Worm (Caenorhabditis elegans) whole organism, L3 larva: ENCODE results near the gene arrd-8.

Source experiments
- R02D3.7 ChIP-seq: fragments of 150-350 bp; optimal IDR thresholded peaks from 2 replicates; lab custom pipeline; 2014; ENCODE audit warnings: missing biosample characterization, missing genetic modification characterization
- ZK546.5 ChIP-seq: sonication (generic microtip); optimal IDR thresholded peaks from 2 replicates; lab custom pipeline; 2017; ENCODE audit warnings: missing biosample characterization, missing genetic modification characterization
- aly-2 ChIP-seq: fragments of 150-350 bp; optimal IDR thresholded peaks from 2 replicates; lab custom pipeline; 2014; ENCODE audit warnings: missing biosample characterization, missing genetic modification characterization
- ama-1 ChIP-seq: fragments of 150-350 bp; optimal IDR thresholded peaks from 2 replicates; lab custom pipeline; 2018
- ceh-16 ChIP-seq: sonication (generic microtip); optimal IDR thresholded peaks from 2 replicates; lab custom pipeline; 2017; ENCODE audit warnings: missing biosample characterization, missing genetic modification characterization
- ceh-28 ChIP-seq: fragments of 150-350 bp; optimal IDR thresholded peaks from 2 replicates; lab custom pipeline; 2014; ENCODE audit warnings: missing biosample characterization, missing genetic modification reagents, missing genetic modification characterization
- ceh-9 ChIP-seq: sonication (generic microtip); optimal IDR thresholded peaks from 2 replicates; lab custom pipeline; 2018; ENCODE audit warnings: missing biosample characterization, missing genetic modification characterization
- daf-12 ChIP-seq: fragments of 150-350 bp; optimal IDR thresholded peaks from 2 replicates; lab custom pipeline; 2014; ENCODE audit warnings: missing biosample characterization, missing genetic modification reagents, missing genetic modification characterization
- egl-27 ChIP-seq: sonication (generic microtip); optimal IDR thresholded peaks from 4 replicates; lab custom pipeline; 2017; ENCODE audit warnings: missing biosample characterization, missing genetic modification reagents, missing genetic modification characterization
- egl-5 ChIP-seq: fragments of 150-350 bp; optimal IDR thresholded peaks from 2 replicates; lab custom pipeline; 2017; ENCODE audit warnings: missing biosample characterization, missing genetic modification reagents, missing genetic modification characterization, inconsistent platforms
- elt-2 ChIP-seq: sonication (generic microtip); optimal IDR thresholded peaks from 2 replicates; lab custom pipeline; 2016; ENCODE audit warnings: missing genetic modification reagents, mild to moderate bottlenecking, missing genetic modification characterization, missing compliant biosample characterization
- elt-3 ChIP-seq, 3 experiments: fragments of 150-350 bp in 1 of 3; sonication (generic microtip) in 2 of 3; optimal IDR thresholded peaks; 2 replicates in 2 of 3; 4 replicates in 1 of 3; lab custom pipeline; 2014 to 2017; ENCODE audit warnings: missing biosample characterization in 3 of 3, missing genetic modification characterization in 3 of 3
- eor-1 ChIP-seq, 2 experiments: fragments of 150-350 bp; optimal IDR thresholded peaks; 2 replicates each; lab custom pipeline; 2014 to 2018; ENCODE audit warnings: missing biosample characterization in 2 of 2, missing genetic modification characterization in 2 of 2
- fkh-10 ChIP-seq: sonication (generic microtip); optimal IDR thresholded peaks from 2 replicates; lab custom pipeline; 2017; ENCODE audit warnings: missing biosample characterization, missing genetic modification reagents, missing genetic modification characterization
- fkh-2 ChIP-seq: fragments of 150-350 bp; optimal IDR thresholded peaks from 2 replicates; lab custom pipeline; 2014; ENCODE audit warnings: missing biosample characterization, missing genetic modification reagents, missing genetic modification characterization
- fos-1 ChIP-seq: fragments of 150-350 bp; optimal IDR thresholded peaks from 2 replicates; lab custom pipeline; 2014; ENCODE audit warnings: missing biosample characterization, missing genetic modification characterization
- jun-1 ChIP-seq: fragments of 150-350 bp; optimal IDR thresholded peaks from 2 replicates; lab custom pipeline; 2014; ENCODE audit warnings: missing biosample characterization, missing genetic modification reagents, missing genetic modification characterization
- lin-39 ChIP-seq: fragments of 150-350 bp; optimal IDR thresholded peaks from 2 replicates; lab custom pipeline; 2018; ENCODE audit warnings: missing biosample characterization, missing genetic modification reagents, missing genetic modification characterization
- lsy-12 ChIP-seq: sonication (generic microtip); optimal IDR thresholded peaks from 2 replicates; lab custom pipeline; 2016; ENCODE audit warnings: mild to moderate bottlenecking, missing genetic modification characterization, missing compliant biosample characterization
- mdl-1 ChIP-seq: fragments of 150-350 bp; optimal IDR thresholded peaks from 2 replicates; lab custom pipeline; 2014; ENCODE audit warnings: missing biosample characterization, missing genetic modification characterization
- mml-1 ChIP-seq: fragments of 150-350 bp; sonication (generic microtip); optimal IDR thresholded peaks from 3 replicates; lab custom pipeline; 2014; ENCODE audit warnings: missing biosample characterization, missing genetic modification characterization
- nfya-1 ChIP-seq: sonication (generic microtip); optimal IDR thresholded peaks from 2 replicates; lab custom pipeline; 2017; ENCODE audit warnings: missing genetic modification characterization, mild to moderate bottlenecking, missing compliant biosample characterization, antibody characterized with exemption, moderate library complexity; ENCODE audit not compliant: insufficient read depth
- nhr-11 ChIP-seq: fragments of 150-350 bp; optimal IDR thresholded peaks from 2 replicates; lab custom pipeline; 2014; ENCODE audit warnings: missing biosample characterization, missing genetic modification characterization
- nhr-23 ChIP-seq: fragments of 150-350 bp; optimal IDR thresholded peaks from 2 replicates; lab custom pipeline; 2014; ENCODE audit warnings: missing biosample characterization, missing genetic modification reagents, missing genetic modification characterization
- nhr-25 ChIP-seq: sonication (generic microtip); optimal IDR thresholded peaks from 2 replicates; lab custom pipeline; 2017; ENCODE audit warnings: missing biosample characterization, missing genetic modification characterization
- nhr-28 ChIP-seq: fragments of 150-350 bp; optimal IDR thresholded peaks from 2 replicates; lab custom pipeline; 2014; ENCODE audit warnings: missing biosample characterization, missing genetic modification characterization
- nhr-43 ChIP-seq: sonication (generic microtip); optimal IDR thresholded peaks from 2 replicates; lab custom pipeline; 2016; ENCODE audit warnings: mild to moderate bottlenecking, missing genetic modification characterization, missing compliant biosample characterization; ENCODE audit not compliant: poor library complexity, severe bottlenecking
- nhr-67 ChIP-seq: fragments of 150-350 bp; optimal IDR thresholded peaks from 2 replicates; lab custom pipeline; 2014; ENCODE audit warnings: missing biosample characterization, missing genetic modification characterization
- nhr-76 ChIP-seq: fragments of 150-350 bp; sonication (generic microtip); optimal IDR thresholded peaks from 5 replicates; lab custom pipeline; 2014; ENCODE audit warnings: missing biosample characterization, missing genetic modification characterization
- nhr-77 ChIP-seq: fragments of 150-350 bp; optimal IDR thresholded peaks from 2 replicates; lab custom pipeline; 2014; ENCODE audit warnings: missing biosample characterization, missing genetic modification characterization
- pha-4 ChIP-seq: fragments of 150-350 bp; optimal IDR thresholded peaks from 2 replicates; lab custom pipeline; 2014; ENCODE audit warnings: missing biosample characterization, missing genetic modification reagents, missing genetic modification characterization
- pqm-1 ChIP-seq: fragments of 150-350 bp; optimal IDR thresholded peaks from 2 replicates; lab custom pipeline; 2017; ENCODE audit warnings: missing biosample characterization, missing genetic modification characterization, inconsistent platforms
- sea-2 ChIP-seq: fragments of 150-350 bp; sonication (generic microtip); optimal IDR thresholded peaks from 4 replicates; lab custom pipeline; 2014; ENCODE audit warnings: missing biosample characterization, missing genetic modification reagents, missing genetic modification characterization
- skn-1 ChIP-seq: fragments of 150-350 bp; optimal IDR thresholded peaks from 2 replicates; lab custom pipeline; 2014; ENCODE audit warnings: missing biosample characterization, missing genetic modification characterization
- snpc-4 ChIP-seq: fragments of 150-350 bp; optimal IDR thresholded peaks from 2 replicates; lab custom pipeline; 2014; ENCODE audit warnings: missing biosample characterization, missing genetic modification characterization
- tbx-2 ChIP-seq: sonication (generic microtip); optimal IDR thresholded peaks from 2 replicates; lab custom pipeline; 2016; ENCODE audit warnings: mild to moderate bottlenecking, missing genetic modification characterization, missing compliant biosample characterization
- unc-39 ChIP-seq: sonication (generic microtip); optimal IDR thresholded peaks from 4 replicates; lab custom pipeline; 2017; ENCODE audit warnings: missing biosample characterization, missing genetic modification characterization
- zag-1 ChIP-seq: fragments of 150-350 bp; optimal IDR thresholded peaks from 2 replicates; lab custom pipeline; 2014; ENCODE audit warnings: missing biosample characterization, missing genetic modification characterization
- ztf-11 ChIP-seq: fragments of 150-350 bp; optimal IDR thresholded peaks from 2 replicates; lab custom pipeline; 2014; ENCODE audit warnings: missing biosample characterization, missing genetic modification characterization
- ztf-4 ChIP-seq: fragments of 150-350 bp; optimal IDR thresholded peaks from 2 replicates; lab custom pipeline; 2014; ENCODE audit warnings: missing biosample characterization, missing genetic modification characterization

The arrd-8 gene

ce11 chrII:12049281-12049680 is 15.6 kb upstream of the arrd-8 start, which contains the start of gene nadk-2:
Gene nadk-2 (plus strand): TSS chrII:12049581.
- TF ChIP-seq fos-1 = no peak
- TF ChIP-seq mdl-1 = no peak
- no peak for TF ChIP-seq nhr-76 (tag; lab: Kevin White, UChicago)
- TF ChIP-seq ama-1 = no peak
- no peak for TF ChIP-seq jun-1
- TF ChIP-seq mml-1 (tag; lab: Kevin White, UChicago) = no peak
- no peak for TF ChIP-seq nhr-11 (tag; lab: Kevin White, UChicago)

DNA sequence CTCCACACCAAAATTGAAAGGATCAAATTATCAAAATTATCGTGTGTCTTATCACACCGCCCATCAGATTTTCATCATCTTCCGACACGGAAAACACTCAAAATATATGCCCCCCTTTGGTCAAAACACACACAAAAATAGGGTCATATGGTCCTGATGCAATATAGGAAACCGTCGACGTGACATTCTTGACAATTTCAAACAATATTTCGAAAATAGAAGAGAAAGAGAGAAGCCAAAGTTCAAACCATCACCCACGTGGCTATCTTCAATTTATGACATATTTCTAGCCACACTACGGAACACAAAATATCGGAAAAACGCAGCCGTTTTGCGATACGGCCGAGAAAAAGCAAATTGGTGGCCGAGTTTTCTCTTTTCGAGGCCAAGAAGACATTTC is 14.3 kb upstream of the arrd-8 start:
- TF ChIP-seq ama-1 = no peak
- TF ChIP-seq lsy-12 (tag; lab: Kevin White, UChicago) = no peak
- peak; percentile 16 for TF ChIP-seq nhr-25 (tag; lab: Kevin White, UChicago)
- TF ChIP-seq nhr-23 (tag; lab: Kevin White, UChicago) = peak; percentile 59
- TF ChIP-seq nhr-43 (tag; lab: Kevin White, UChicago) = peak; percentile 49

DNA sequence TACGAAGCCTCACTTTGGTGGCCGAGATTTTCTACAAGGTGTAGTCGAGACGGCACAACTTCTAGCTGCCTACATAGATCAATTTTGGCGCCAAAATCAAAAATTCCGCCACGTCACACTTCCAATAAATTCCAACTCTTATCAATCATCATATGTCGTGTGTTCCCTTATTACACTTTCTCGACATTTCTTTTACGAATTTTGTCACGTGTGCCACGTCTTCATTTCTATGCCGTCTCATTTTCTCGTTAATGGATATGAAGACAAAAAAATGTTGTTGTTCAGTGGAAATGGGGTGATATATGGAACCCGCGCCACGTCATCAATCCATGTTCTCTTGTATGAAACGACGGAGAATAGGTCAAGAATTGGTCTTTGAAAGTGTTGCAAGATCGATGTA is 13.3 kb upstream of the arrd-8 start:
- TF ChIP-seq nhr-11 (tag; lab: Kevin White, UChicago) (no peak), nhr-23 (tag; lab: Kevin White, UChicago) (peak; percentile 48), nhr-28 (no peak), egl-27 (no peak), sea-2 (no peak), nhr-43 (tag; lab: Kevin White, UChicago) (peak; percentile 83), aly-2 (tag; lab: Kevin White, UChicago) (no peak), nhr-77 (tag; lab: Kevin White, UChicago) (no peak), daf-12 (tag; lab: Kevin White, UChicago) (no peak), tbx-2 (tag; lab: Kevin White, UChicago) (no peak), fkh-2 (no peak), ceh-28 (tag; lab: Kevin White, UChicago) (no peak), elt-3 (tag; optimal IDR thresholded peaks at IDR 0.05; lab: Kevin White, UChicago) (no peak), ztf-11 (no peak), R02D3.7 (no peak), unc-39 (tag; lab: Kevin White, UChicago) (no peak), egl-5 (no peak), nfya-1 (tag; lab: Kevin White, UChicago) (no peak), lin-39 (tag; lab: Kevin White, UChicago) (no peak), ceh-9 (tag; lab: Kevin White, UChicago) (no peak), nhr-67 (no peak), ceh-16 (tag; lab: Kevin White, UChicago) (no peak), fkh-10 (GFP tag; lab: Kevin White, UChicago) (no peak), zag-1 (tag; lab: Kevin White, UChicago) (no peak), lsy-12 (tag; lab: Kevin White, UChicago) (no peak), jun-1 (no peak), ama-1 (peak; percentile 6), pqm-1 (tag; lab: Kevin White, UChicago) (no peak), nhr-76 (tag; lab: Kevin White, UChicago) (no peak), ZK546.5 (tag; lab: Kevin White, UChicago) (no peak), nhr-25 (tag; lab: Kevin White, UChicago) (peak; percentile 53), eor-1 (tag; optimal IDR thresholded peaks at IDR 0.05; lab: Kevin White, UChicago) (no peak), pha-4 (no peak)

DNA sequence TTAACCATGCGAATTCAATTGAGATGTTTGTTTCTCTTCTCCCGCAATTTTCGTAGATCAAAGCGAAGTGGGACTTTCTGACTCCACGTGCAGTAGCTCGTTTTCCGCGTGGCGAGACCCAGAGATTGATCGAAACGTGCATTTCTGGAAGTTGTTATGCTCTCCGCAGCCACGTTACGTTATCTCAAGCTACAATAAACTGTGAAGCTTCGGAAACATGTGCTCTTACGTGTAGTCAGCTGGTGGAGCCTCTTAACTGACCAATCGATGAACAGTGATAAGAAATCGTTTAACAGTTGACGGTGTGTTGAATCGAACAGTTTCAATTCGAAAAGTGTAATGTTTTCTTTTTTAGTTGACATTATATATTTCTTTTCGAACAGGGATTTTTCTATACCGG is 12.7 kb upstream of the arrd-8 start:
- no peak for TF ChIP-seq nhr-77 (tag; lab: Kevin White, UChicago)
- no peak for TF ChIP-seq eor-1 (tag; optimal IDR thresholded peaks at IDR 0.05; lab: Kevin White, UChicago)
- no peak for TF ChIP-seq nhr-11 (tag; lab: Kevin White, UChicago)
- no peak for TF ChIP-seq elt-3 (tag; optimal IDR thresholded peaks at IDR 0.05; lab: Kevin White, UChicago)
- no peak for TF ChIP-seq tbx-2 (tag; lab: Kevin White, UChicago)
- TF ChIP-seq unc-39 (tag; lab: Kevin White, UChicago) = no peak
- no peak for TF ChIP-seq nhr-23 (tag; lab: Kevin White, UChicago)
- no peak for TF ChIP-seq snpc-4 (tag; lab: Kevin White, UChicago)
- peak; percentile 83 for TF ChIP-seq pqm-1 (tag; lab: Kevin White, UChicago)
- TF ChIP-seq skn-1 (tag; lab: Kevin White, UChicago) = no peak
- no peak for TF ChIP-seq nhr-76 (tag; lab: Kevin White, UChicago)
- TF ChIP-seq ztf-4 = no peak
- TF ChIP-seq sea-2 = no peak
- peak; percentile 35 for TF ChIP-seq pha-4
- TF ChIP-seq nfya-1 (tag; lab: Kevin White, UChicago) = peak; percentile 33
- peak; percentile 80 for TF ChIP-seq elt-2 (tag; lab: Kevin White, UChicago)
